Fruit fly (Drosophila melanogaster): Measurements from ENCODE around the gene CG14551.

CG14551 gene

dm6 chr3R:26075252-26075651 lies 12.4 kb upstream of the CG14551 start:
- TF ChIP-seq CG17612 (GFP tag; IDR thresholded peaks at IDR 0.05) (no peak), CG10959 (GFP tag; IDR thresholded peaks at IDR 0.05) (no peak), GATAe (GFP tag; conservative IDR thresholded peaks at IDR 0.05) (no peak), Dad (GFP tag; optimal IDR thresholded peaks at IDR 0.05) (no peak), Dll (GFP tag; IDR thresholded peaks at IDR 0.05; ENCODE audit: partially characterized antibody) (no peak), CG11085 (GFP tag; IDR thresholded peaks at IDR 0.05) (no peak), CG14667 (GFP tag; IDR thresholded peaks at IDR 0.05) (no peak), CG33557 (GFP tag; optimal IDR thresholded peaks at IDR 0.05) (no peak), trem (tag; optimal IDR thresholded peaks at IDR 0.05) (no peak), CG15514 (GFP tag; optimal IDR thresholded peaks at IDR 0.05) (no peak), vvl (GFP tag; IDR thresholded peaks at IDR 0.05) (no peak), Doc2 (GFP tag; IDR thresholded peaks at IDR 0.05) (no peak), CG2678 (tag; optimal IDR thresholded peaks at IDR 0.05) (no peak), cato (GFP tag; optimal IDR thresholded peaks at IDR 0.05; ENCODE audit: borderline replicate concordance) (no peak), CG34422 (GFP tag; IDR thresholded peaks at IDR 0.05) (no peak), D19B (GFP tag; optimal IDR thresholded peaks at IDR 0.05) (no peak), CG12744 (GFP tag; optimal IDR thresholded peaks at IDR 0.05) (no peak), pfk (GFP tag; optimal IDR thresholded peaks at IDR 0.05) (no peak), CG15073 (GFP tag; optimal IDR thresholded peaks at IDR 0.05) (no peak), CG6791 (GFP tag; IDR thresholded peaks at IDR 0.05; ENCODE audit: partially characterized antibody) (no peak)

dm6 chr3R:26072477-26072876 lies 9.7 kb upstream of the CG14551 start:
- no peak for TF ChIP-seq tap (tag; optimal IDR thresholded peaks at IDR 0.05)
- TF ChIP-seq dysf (GFP tag; IDR thresholded peaks at IDR 0.05) = peak; percentile 42; the same call in 1 of the 3 replicates
- TF ChIP-seq ro (GFP tag; IDR thresholded peaks at IDR 0.05) = no peak
- TF ChIP-seq sens-2 (GFP tag; IDR thresholded peaks at IDR 0.05) = 0 out of 2 replicates have a peak, but pooled peaks have one; percentile 15
- TF ChIP-seq hkb (optimal IDR thresholded peaks at IDR 0.05) = no peak
- 0 out of 2 replicates have a peak, but pooled peaks have one; percentile 42 for TF ChIP-seq hkb (GFP tag; IDR thresholded peaks at IDR 0.05)
- peak; percentile 80 for TF ChIP-seq vvl (GFP tag; IDR thresholded peaks at IDR 0.05)
- TF ChIP-seq Ssrp (tag; optimal IDR thresholded peaks at IDR 0.05) = peak; percentile 39
- TF ChIP-seq h (optimal IDR thresholded peaks at IDR 0.05) = no peak
- no peak for TF ChIP-seq Doc3 (GFP tag; IDR thresholded peaks at IDR 0.05; ENCODE audit: partially characterized antibody)
- TF ChIP-seq NFAT (GFP tag; IDR thresholded peaks at IDR 0.05) = no peak
- peak; percentile 15 for TF ChIP-seq az2 (GFP tag; optimal IDR thresholded peaks at IDR 0.05)
- TF ChIP-seq Bdp1 (GFP tag; optimal IDR thresholded peaks at IDR 0.05) = no peak
- TF ChIP-seq CG10366 (GFP tag; IDR thresholded peaks at IDR 0.05) = peak; percentile 30; the same call in 1 of the 2 replicates
- TF ChIP-seq ara (GFP tag; IDR thresholded peaks at IDR 0.05) = peak; percentile 57; the same call in 1 of the 2 replicates
- 0 out of 2 replicates have a peak, but pooled peaks have one; percentile 16 for TF ChIP-seq sisA (GFP tag; IDR thresholded peaks at IDR 0.05)
- peak; percentile 39 for TF ChIP-seq CG11504 (tag; optimal IDR thresholded peaks at IDR 0.05)
- no peak for TF ChIP-seq CG15479 (GFP tag; optimal IDR thresholded peaks at IDR 0.05)
- no peak for TF ChIP-seq CG14860 (GFP tag; IDR thresholded peaks at IDR 0.05; ENCODE audit: partially characterized antibody)
- peak; percentile 16 for TF ChIP-seq ewg (GFP tag; optimal IDR thresholded peaks at IDR 0.05)
- peak; percentile 11 for TF ChIP-seq lbe (GFP tag; optimal IDR thresholded peaks at IDR 0.05)
- TF ChIP-seq Med (GFP tag) = no peak
- no peak for TF ChIP-seq D (optimal IDR thresholded peaks at IDR 0.05)
- peak; percentile 25 for TF ChIP-seq D (GFP tag; optimal IDR thresholded peaks at IDR 0.05)
- peak; percentile 24; the same call in 1 of the 2 replicates for TF ChIP-seq CG31441 (GFP tag; IDR thresholded peaks at IDR 0.05)
- no peak for TF ChIP-seq bowl (GFP tag; IDR thresholded peaks at IDR 0.05)
- TF ChIP-seq Nf-YB (GFP tag; optimal IDR thresholded peaks at IDR 0.05) = no peak
- TF ChIP-seq rib (GFP tag; IDR thresholded peaks at IDR 0.05) = no peak
- TF ChIP-seq CG1602 (GFP tag; optimal IDR thresholded peaks at IDR 0.05) = peak; percentile 15
- peak; percentile 64 for TF ChIP-seq Xrp1 (GFP tag; IDR thresholded peaks at IDR 0.05)
- peak; percentile 32 for TF ChIP-seq nom (GFP tag; optimal IDR thresholded peaks at IDR 0.05)
- peak; percentile 51 for TF ChIP-seq gem (tag; optimal IDR thresholded peaks at IDR 0.05)
- peak in 1 of 3 experiments; percentile 19 for TF ChIP-seq lola (GFP tag; optimal IDR thresholded peaks at IDR 0.05)

All from whole organism, embryonic.